Worm (Caenorhabditis elegans) whole organism, late embryonic: ENCODE data around the gene F49C5.9.

Source experiments
- C38D4.7 ChIP-seq: fragments of 200-800 bp; sonication (Bioruptor generic); optimal IDR thresholded peaks from 2 replicates; lab custom pipeline; 2018; ENCODE audit warnings: mild to moderate bottlenecking, missing genetic modification characterization, moderate library complexity, missing compliant biosample characterization
- F13H6.1 ChIP-seq: sonication (generic microtip); optimal IDR thresholded peaks from 2 replicates; lab custom pipeline; 2016; ENCODE audit warnings: missing genetic modification characterization, missing compliant biosample characterization
- Y22D7AL.16 ChIP-seq: sonication (generic microtip); optimal IDR thresholded peaks from 2 replicates; lab custom pipeline; 2016; ENCODE audit warnings: missing genetic modification characterization, missing compliant biosample characterization
- ahr-1 ChIP-seq: sonication (generic microtip); optimal IDR thresholded peaks from 2 replicates; lab custom pipeline; 2016; ENCODE audit warnings: missing genetic modification characterization, missing compliant biosample characterization
- ama-1 ChIP-seq: fragments of 150-350 bp; optimal IDR thresholded peaks from 2 replicates; lab custom pipeline; 2014
- ceh-14 ChIP-seq: sonication (generic microtip); optimal IDR thresholded peaks from 2 replicates; lab custom pipeline; 2016; ENCODE audit warnings: missing genotype, missing genetic modification characterization, missing compliant biosample characterization
- ceh-18 ChIP-seq: sonication (generic microtip); optimal IDR thresholded peaks from 2 replicates; lab custom pipeline; 2016; ENCODE audit warnings: missing genetic modification characterization, missing compliant biosample characterization
- ceh-2 ChIP-seq: sonication (generic microtip); optimal IDR thresholded peaks from 2 replicates; lab custom pipeline; 2016; ENCODE audit warnings: missing genotype, missing genetic modification characterization, missing compliant biosample characterization
- ceh-22 ChIP-seq: sonication (generic microtip); optimal IDR thresholded peaks from 2 replicates; lab custom pipeline; 2017; ENCODE audit warnings: missing biosample characterization, missing genetic modification characterization
- ceh-30 ChIP-seq: fragments of 150-350 bp; optimal IDR thresholded peaks from 2 replicates; lab custom pipeline; 2014; ENCODE audit warnings: missing biosample characterization, missing genetic modification characterization
- ceh-31 ChIP-seq: sonication (generic microtip); optimal IDR thresholded peaks from 2 replicates; lab custom pipeline; 2016; ENCODE audit warnings: missing genetic modification characterization, missing compliant biosample characterization
- ceh-34 ChIP-seq: sonication (generic microtip); optimal IDR thresholded peaks from 2 replicates; lab custom pipeline; 2016; ENCODE audit warnings: mild to moderate bottlenecking, missing genetic modification characterization, missing compliant biosample characterization
- ceh-45 ChIP-seq: fragments of 200-800 bp; sonication (Bioruptor generic); IDR thresholded peaks from 2 replicates; pipeline ENCODE4 v1.3.6; 2022; ENCODE audit warnings: missing genetic modification reagents, missing genetic modification characterization, missing compliant biosample characterization
- ceh-9 ChIP-seq: sonication (generic microtip); optimal IDR thresholded peaks from 2 replicates; lab custom pipeline; 2016; ENCODE audit warnings: mild to moderate bottlenecking, missing genetic modification characterization, inconsistent platforms, missing compliant biosample characterization
- dve-1 ChIP-seq: sonication (generic microtip); optimal IDR thresholded peaks from 2 replicates; lab custom pipeline; 2017; ENCODE audit warnings: antibody characterized with exemption, mild to moderate bottlenecking, missing genetic modification characterization, missing compliant biosample characterization
- fax-1 ChIP-seq: sonication (generic microtip); optimal IDR thresholded peaks from 2 replicates; lab custom pipeline; 2016; ENCODE audit warnings: missing genotype, missing genetic modification characterization, missing compliant biosample characterization
- fkh-10 ChIP-seq: fragments of 150-350 bp; optimal IDR thresholded peaks from 2 replicates; lab custom pipeline; 2014; ENCODE audit warnings: missing biosample characterization, missing genetic modification reagents, missing genetic modification characterization
- gmeb-2 ChIP-seq: sonication (generic microtip); optimal IDR thresholded peaks from 2 replicates; lab custom pipeline; 2016; ENCODE audit warnings: missing genetic modification characterization, inconsistent platforms, missing compliant biosample characterization
- hlh-15 ChIP-seq: sonication (generic microtip); optimal IDR thresholded peaks from 2 replicates; lab custom pipeline; 2016; ENCODE audit warnings: missing genetic modification characterization, missing compliant biosample characterization
- hlh-30 ChIP-seq: sonication (generic microtip); optimal IDR thresholded peaks from 2 replicates; lab custom pipeline; 2017; ENCODE audit warnings: antibody characterized with exemption, missing genetic modification characterization, missing compliant biosample characterization; ENCODE audit not compliant: insufficient read depth
- hlh-6 ChIP-seq: sonication (generic microtip); optimal IDR thresholded peaks from 2 replicates; lab custom pipeline; 2016; ENCODE audit warnings: missing genotype, missing genetic modification characterization, missing compliant biosample characterization
- hlh-8 ChIP-seq: sonication (generic microtip); optimal IDR thresholded peaks from 2 replicates; lab custom pipeline; 2016; ENCODE audit warnings: missing genotype, missing genetic modification characterization, missing compliant biosample characterization
- lin-11 ChIP-seq: fragments of 200-800 bp; sonication (Bioruptor generic); optimal IDR thresholded peaks from 2 replicates; lab custom pipeline; 2018; ENCODE audit warnings: mild to moderate bottlenecking, missing genetic modification characterization, missing compliant biosample characterization
- madf-2 ChIP-seq: sonication (generic microtip); optimal IDR thresholded peaks from 2 replicates; lab custom pipeline; 2017; ENCODE audit warnings: missing genetic modification characterization, missing compliant biosample characterization
- nfya-1 ChIP-seq: sonication (generic microtip); optimal IDR thresholded peaks from 2 replicates; lab custom pipeline; 2017; ENCODE audit warnings: missing genetic modification characterization, mild to moderate bottlenecking, missing compliant biosample characterization, antibody characterized with exemption, moderate library complexity
- nhr-11 ChIP-seq: fragments of 150-350 bp; optimal IDR thresholded peaks from 2 replicates; lab custom pipeline; 2014; ENCODE audit warnings: missing biosample characterization, missing genetic modification characterization
- npax-4 ChIP-seq: sonication (generic microtip); optimal IDR thresholded peaks from 2 replicates; lab custom pipeline; 2016; ENCODE audit warnings: missing genetic modification characterization, missing compliant biosample characterization
- odd-2 ChIP-seq: sonication (generic microtip); optimal IDR thresholded peaks from 2 replicates; lab custom pipeline; 2017; ENCODE audit warnings: antibody characterized with exemption, mild to moderate bottlenecking, missing genetic modification characterization, missing compliant biosample characterization
- pax-1 ChIP-seq: fragments of 150-350 bp; optimal IDR thresholded peaks from 2 replicates; lab custom pipeline; 2014; ENCODE audit warnings: missing biosample characterization, missing genetic modification characterization
- pros-1 ChIP-seq: fragments of 150-350 bp; optimal IDR thresholded peaks from 2 replicates; lab custom pipeline; 2014; ENCODE audit warnings: missing biosample characterization, missing genetic modification reagents, missing genetic modification characterization
- syd-9 ChIP-seq: sonication (generic microtip); optimal IDR thresholded peaks from 2 replicates; lab custom pipeline; 2016; ENCODE audit warnings: mild to moderate bottlenecking, missing genetic modification characterization, moderate library complexity, missing compliant biosample characterization
- tbx-2 ChIP-seq: sonication (generic microtip); optimal IDR thresholded peaks from 2 replicates; lab custom pipeline; 2016; ENCODE audit warnings: missing genetic modification characterization, missing compliant biosample characterization
- ttx-3 ChIP-seq: sonication (generic microtip); optimal IDR thresholded peaks from 2 replicates; lab custom pipeline; 2016; ENCODE audit warnings: missing genetic modification reagents, missing genetic modification characterization, missing compliant biosample characterization
- unc-55 ChIP-seq: sonication (generic microtip); optimal IDR thresholded peaks from 2 replicates; lab custom pipeline; 2017; ENCODE audit warnings: missing biosample characterization, missing genetic modification reagents, missing genetic modification characterization
- unc-86 ChIP-seq: sonication (generic microtip); optimal IDR thresholded peaks from 2 replicates; lab custom pipeline; 2016; ENCODE audit warnings: missing genetic modification characterization, missing compliant biosample characterization
- ztf-16 ChIP-seq: sonication (generic microtip); optimal IDR thresholded peaks from 2 replicates; lab custom pipeline; 2017; ENCODE audit warnings: missing genetic modification characterization, missing compliant biosample characterization

F49C5.9 gene

DNA sequence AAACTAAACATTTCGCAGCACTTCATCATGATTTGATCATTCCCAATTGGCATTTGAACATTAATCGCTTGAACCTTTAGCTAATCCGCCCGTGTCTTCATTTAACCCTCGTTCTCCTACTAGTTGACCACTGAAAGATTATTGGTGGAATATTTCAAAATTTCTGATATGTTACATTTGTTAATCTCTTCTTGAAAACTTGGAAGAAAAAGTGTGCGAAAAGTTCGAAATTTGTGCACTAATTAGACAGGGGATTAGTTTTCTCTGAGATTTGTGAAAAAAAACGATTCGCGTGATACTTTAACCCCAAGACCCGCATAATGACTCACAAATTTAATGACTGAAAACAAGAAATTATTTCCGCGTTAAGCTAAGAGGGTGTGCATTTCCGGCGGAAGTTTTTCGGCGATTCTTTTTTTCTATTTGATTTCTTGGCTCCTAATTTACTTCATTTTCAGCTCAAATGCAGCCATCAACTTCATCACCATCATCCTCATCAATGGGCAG lies 9.1 kb downstream of the F49C5.9 start, which contains the start of gene nimk-1:
nimk-1 (plus strand) TSS at position 457 of the 507 bp plus-strand sequence.
- TF ChIP-seq gmeb-2 (tag; lab: Kevin White, UChicago): no peak
- TF ChIP-seq ztf-16 (tag; lab: Kevin White, UChicago): no peak
- no peak for TF ChIP-seq odd-2 (tag; lab: Kevin White, UChicago)
- no peak for TF ChIP-seq nfya-1 (tag; lab: Kevin White, UChicago)
- TF ChIP-seq nhr-11 (tag; lab: Kevin White, UChicago): no peak
- TF ChIP-seq ceh-30 (tag; lab: Kevin White, UChicago): no peak
- no peak for TF ChIP-seq lin-11 (tag; lab: Kevin White, UChicago)
- TF ChIP-seq fax-1: no peak
- no peak for TF ChIP-seq npax-4 (tag; lab: Kevin White, UChicago)
- TF ChIP-seq ceh-14 (tag; lab: Kevin White, UChicago): no peak

DNA sequence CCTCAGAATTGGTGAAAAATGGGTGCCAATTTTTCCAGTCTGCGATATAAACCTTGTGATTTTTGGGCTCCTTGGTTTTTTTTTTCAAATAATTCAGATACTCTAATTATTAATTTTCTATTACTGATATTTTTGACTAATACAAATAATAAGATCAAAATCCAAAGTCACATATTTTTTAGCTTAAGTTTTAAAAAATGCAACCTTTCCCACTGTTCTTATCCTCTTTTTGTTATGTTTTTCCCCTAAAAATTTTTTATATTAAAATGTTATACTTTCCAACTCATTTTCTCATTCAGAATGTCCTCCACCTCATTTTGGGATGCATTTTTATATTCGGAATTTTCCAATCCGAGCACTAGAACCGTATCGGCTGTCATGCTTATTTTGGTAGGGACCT lies 13.5 kb downstream of the F49C5.9 start, which contains the start of gene srx-120:
srx-120 (plus strand) TSS at position 301 of the 400 bp plus-strand sequence.
- TF ChIP-seq ceh-2 (tag; lab: Kevin White, UChicago) (no peak), ahr-1 (no peak), lin-11 (tag; lab: Kevin White, UChicago) (no peak), odd-2 (tag; lab: Kevin White, UChicago) (no peak), Y22D7AL.16 (tag; lab: Kevin White, UChicago) (no peak), ceh-9 (tag; lab: Kevin White, UChicago) (no peak), ceh-14 (tag; lab: Kevin White, UChicago) (no peak), unc-55 (GFP tag; lab: Kevin White, UChicago) (no peak), hlh-8 (tag; lab: Kevin White, UChicago) (no peak), ceh-18 (tag; lab: Kevin White, UChicago) (no peak), hlh-6 (tag; lab: Kevin White, UChicago) (no peak), hlh-15 (tag; lab: Kevin White, UChicago) (no peak), pax-1 (tag; lab: Kevin White, UChicago) (no peak), ceh-30 (tag; lab: Kevin White, UChicago) (no peak), F13H6.1 (tag; lab: Kevin White, UChicago) (no peak), ceh-45 (GFP tag; lab: Robert Waterston, UW) (no peak), C38D4.7 (no peak), hlh-30 (no peak)

DNA sequence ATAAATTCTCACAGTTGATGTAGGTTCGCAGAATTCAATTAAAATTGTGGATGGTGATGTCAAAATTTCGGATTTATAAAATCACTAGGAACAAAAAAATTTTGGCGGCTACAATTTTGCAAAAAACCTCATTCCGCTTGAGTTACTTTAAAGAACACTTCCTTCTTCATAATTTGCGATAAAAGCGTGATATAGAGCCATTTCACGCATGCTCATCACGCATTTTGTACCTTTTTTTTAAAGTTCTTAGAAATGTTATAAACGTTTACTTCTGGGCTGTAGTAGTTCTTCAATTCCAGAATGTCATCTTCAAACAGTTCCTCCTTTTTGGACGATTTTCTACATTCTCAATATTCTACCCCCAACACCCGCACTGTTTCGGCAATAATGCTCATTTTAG lies 16.5 kb downstream of the F49C5.9 start, which contains the start of gene srx-119:
srx-119 (plus strand) TSS at position 301 of the 400 bp plus-strand sequence.
- no peak for TF ChIP-seq ceh-30 (tag; lab: Kevin White, UChicago)
- TF ChIP-seq unc-86 (tag; lab: Kevin White, UChicago): no peak
- no peak for TF ChIP-seq pros-1
- TF ChIP-seq tbx-2: no peak
- TF ChIP-seq ceh-22 (tag; lab: Kevin White, UChicago): no peak
- no peak for TF ChIP-seq hlh-8 (tag; lab: Kevin White, UChicago)

- no peak for TF ChIP-seq ceh-31 (tag; lab: Kevin White, UChicago)
- TF ChIP-seq unc-86 (tag; lab: Kevin White, UChicago): no peak
- no peak for TF ChIP-seq lin-11 (tag; lab: Kevin White, UChicago)
- TF ChIP-seq odd-2 (tag; lab: Kevin White, UChicago): no peak
- no peak for TF ChIP-seq pax-1 (tag; lab: Kevin White, UChicago)
- no peak for TF ChIP-seq ahr-1
- no peak for TF ChIP-seq syd-9
- TF ChIP-seq C38D4.7: no peak
- TF ChIP-seq Y22D7AL.16 (tag; lab: Kevin White, UChicago): no peak
- TF ChIP-seq ceh-22 (tag; lab: Kevin White, UChicago): no peak
- no peak for TF ChIP-seq ama-1
- no peak for TF ChIP-seq madf-2
- no peak for TF ChIP-seq ceh-34
- TF ChIP-seq ttx-3 (tag; lab: Kevin White, UChicago): no peak
- TF ChIP-seq fkh-10 (GFP tag; lab: Kevin White, UChicago): no peak
- TF ChIP-seq dve-1 (tag; lab: Kevin White, UChicago): no peak
- no peak for TF ChIP-seq hlh-8 (tag; lab: Kevin White, UChicago)
- no peak for TF ChIP-seq ztf-16 (tag; lab: Kevin White, UChicago)
- TF ChIP-seq ceh-2 (tag; lab: Kevin White, UChicago): no peak
- TF ChIP-seq, all 69 proteins: peak for 0
These were observed 18.9 kb downstream of the F49C5.9 start, which contains the start of gene srx-118 for ce11 chrII:12525526-12525925. Gene srx-118, plus strand, starts transcription at chrII:12525826.
